Fruit fly (Drosophila melanogaster): ENCODE results near the gene CG6180.

DNA sequence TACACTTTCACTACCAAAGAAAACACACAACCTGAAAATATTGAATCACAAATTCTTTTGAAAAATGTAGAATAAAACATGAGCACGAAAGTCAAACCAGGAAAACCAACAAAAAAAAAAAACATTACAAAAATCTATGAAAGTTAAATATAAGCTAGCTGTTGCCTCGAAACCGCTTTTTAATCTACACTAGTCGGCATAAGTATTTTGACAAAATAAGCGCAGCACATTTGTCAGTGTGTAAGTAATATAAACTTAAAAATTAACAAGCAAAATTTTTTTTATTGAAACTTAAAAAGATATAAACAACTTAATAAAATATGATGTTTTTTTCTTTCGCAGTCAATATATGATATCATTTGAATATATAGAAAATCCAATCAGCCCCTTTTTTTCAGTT is 5.4 kb downstream of the CG6180 start, which contains the start of gene CG5787:
- TF ChIP-seq Dll (optimal IDR thresholded peaks at IDR 0.05) = no peak
- no peak for TF ChIP-seq EcR (GFP tag; optimal IDR thresholded peaks at IDR 0.05)
